Fruit fly (Drosophila melanogaster) whole organism, wandering third instar larva: Measurements from ENCODE around the gene CG14110.

Experiments used
- Abd-B ChIP-seq: fragments of >200 bp; optimal IDR thresholded peaks from 2 replicates; lab custom pipeline; 2017; ENCODE audit warnings: missing biosample characterization, missing genetic modification characterization
- OdsH ChIP-seq: fragments of 200-800 bp; sonication (Bioruptor generic); optimal IDR thresholded peaks from 2 replicates; lab custom pipeline; 2016; ENCODE audit warnings: missing biosample characterization, mild to moderate bottlenecking, missing genetic modification characterization
- ey ChIP-seq: fragments of 200-800 bp; sonication (Bioruptor generic); optimal IDR thresholded peaks from 2 replicates; lab custom pipeline; 2016; ENCODE audit warnings: missing biosample characterization, missing genetic modification characterization
- fru ChIP-seq: fragments of 200-800 bp; sonication (Bioruptor generic); optimal IDR thresholded peaks from 3 replicates; lab custom pipeline; 2016; ENCODE audit warnings: missing biosample characterization, mild to moderate bottlenecking, missing genetic modification characterization
- jim ChIP-seq: fragments of 175-275, 200-325 bp; sonication (Bioruptor generic); optimal IDR thresholded peaks from 2 replicates; lab custom pipeline; 2016; ENCODE audit warnings: missing biosample characterization, mild to moderate bottlenecking, missing genetic modification characterization
- pan ChIP-seq: fragments of >200 bp; optimal IDR thresholded peaks from 2 replicates; lab custom pipeline; 2017
- sage ChIP-seq: fragments of 200-800 bp; sonication (Bioruptor generic); optimal IDR thresholded peaks from 2 replicates; lab custom pipeline; 2016; ENCODE audit warnings: missing biosample characterization, mild to moderate bottlenecking, missing genetic modification characterization
- woc ChIP-seq: sonication (Bioruptor generic); optimal IDR thresholded peaks from 2 replicates; lab custom pipeline; 2016; ENCODE audit warnings: missing biosample characterization, mild to moderate bottlenecking, missing genetic modification characterization

- TF ChIP-seq sage (GFP tag; lab: Kevin White, UChicago) (no peak), woc (GFP tag; lab: Kevin White, UChicago) (no peak), pan (lab: Kevin White, UChicago) (no peak), fru (no peak), ey (GFP tag; lab: Kevin White, UChicago) (no peak), OdsH (GFP tag; lab: Kevin White, UChicago) (no peak), jim (GFP tag; lab: Kevin White, UChicago) (no peak), Abd-B (no peak)
Measured at dm6 chr3L:13387608-13388007, 3.0 kb downstream of the CG14110 start, which contains the start of gene CG10171.
